Worm (Caenorhabditis elegans): ENCODE measurements around the gene srsy-2.

DNA sequence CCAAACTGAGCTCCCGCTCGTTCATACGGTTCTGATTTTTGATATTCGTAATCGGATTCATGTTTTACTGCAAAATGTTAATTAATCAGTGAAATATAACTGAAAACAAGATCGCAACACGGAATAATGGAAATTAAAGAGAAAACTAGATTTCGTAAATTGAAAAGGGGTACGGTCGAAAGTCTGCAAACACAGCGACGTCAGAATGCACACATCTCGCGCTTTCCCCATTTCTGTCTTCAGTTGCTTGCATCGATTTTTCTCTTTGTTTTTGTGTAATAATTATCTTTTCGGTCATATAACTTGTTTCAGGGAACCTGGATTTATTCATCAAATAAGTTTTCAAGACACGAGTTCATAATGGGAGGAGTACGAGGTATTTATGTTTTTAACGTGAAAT is 30.0 kb downstream of the srsy-2 start, which contains the start of the genes rbmx-2 and C30B5.2:
- no peak for TF ChIP-seq ztf-11 (tag; optimal IDR thresholded peaks at IDR 0.05)
- TF ChIP-seq M03D4.4 (tag; optimal IDR thresholded peaks at IDR 0.05) = no peak
- no peak for TF ChIP-seq pha-4 (tag; optimal IDR thresholded peaks at IDR 0.05)
- no peak for TF ChIP-seq elt-3 (tag; optimal IDR thresholded peaks at IDR 0.05)
- no peak for TF ChIP-seq nhr-76 (tag; optimal IDR thresholded peaks at IDR 0.05)
- no peak for TF ChIP-seq drap-1 (GFP tag; optimal IDR thresholded peaks at IDR 0.05)
- TF ChIP-seq nhr-237 (tag; optimal IDR thresholded peaks at IDR 0.05) = no peak
- no peak for TF ChIP-seq ceh-39 (tag; optimal IDR thresholded peaks at IDR 0.05)
